Fruit fly (Drosophila melanogaster): ENCODE results near the gene Nup93-2.

- TF ChIP-seq h (optimal IDR thresholded peaks at IDR 0.05), result no peak
- no peak for TF ChIP-seq psq (optimal IDR thresholded peaks at IDR 0.05)
- TF ChIP-seq ttk (optimal IDR thresholded peaks at IDR 0.05), result no peak
- TF ChIP-seq Sin3A (optimal IDR thresholded peaks at IDR 0.05), result no peak
- no peak for TF ChIP-seq Myc (optimal IDR thresholded peaks at IDR 0.05)
- no peak for TF ChIP-seq insv (optimal IDR thresholded peaks at IDR 0.05)
Measured at dm6 chr3R:14853767-14854191, 44.4 kb downstream of the Nup93-2 start.

Data from Kc167 (cell line).